Worm (Caenorhabditis elegans) whole organism, mixed stage, embryonic: ENCODE results near the gene rbm-25.

Experiments
- blmp-1 ChIP-seq: fragments of 150-350 bp; optimal IDR thresholded peaks from 2 replicates; lab custom pipeline; 2014; ENCODE audit warnings: missing biosample characterization, missing genetic modification characterization
- ceh-39 ChIP-seq: fragments of 150-350 bp; optimal IDR thresholded peaks from 2 replicates; lab custom pipeline; 2014; ENCODE audit warnings: missing biosample characterization, missing genetic modification characterization
- ces-1 ChIP-seq: fragments of 150-350 bp; optimal IDR thresholded peaks from 2 replicates; lab custom pipeline; 2014; ENCODE audit warnings: missing biosample characterization, missing genetic modification reagents, missing genetic modification characterization
- cnd-1 ChIP-seq: fragments of 200-800 bp; sonication (Bioruptor generic); optimal IDR thresholded peaks from 2 replicates; lab custom pipeline; 2018; ENCODE audit warnings: mild to moderate bottlenecking, missing genetic modification characterization, missing compliant biosample characterization
- hlh-1 ChIP-seq: fragments of 150-350 bp; optimal IDR thresholded peaks from 2 replicates; lab custom pipeline; 2014; ENCODE audit warnings: missing biosample characterization, missing genetic modification reagents, missing genetic modification characterization
- nhr-2 ChIP-seq: fragments of 150-350 bp; optimal IDR thresholded peaks from 2 replicates; lab custom pipeline; 2014; ENCODE audit warnings: missing biosample characterization, missing genetic modification characterization
- nhr-76 ChIP-seq: sonication (generic microtip); optimal IDR thresholded peaks from 2 replicates; lab custom pipeline; 2017; ENCODE audit warnings: missing biosample characterization, missing genetic modification characterization
- sem-2 ChIP-seq: fragments of 200-800 bp; sonication (Bioruptor generic); optimal IDR thresholded peaks from 2 replicates; lab custom pipeline; 2018; ENCODE audit warnings: mild to moderate bottlenecking, missing genetic modification characterization, missing compliant biosample characterization

rbm-25 gene

DNA sequence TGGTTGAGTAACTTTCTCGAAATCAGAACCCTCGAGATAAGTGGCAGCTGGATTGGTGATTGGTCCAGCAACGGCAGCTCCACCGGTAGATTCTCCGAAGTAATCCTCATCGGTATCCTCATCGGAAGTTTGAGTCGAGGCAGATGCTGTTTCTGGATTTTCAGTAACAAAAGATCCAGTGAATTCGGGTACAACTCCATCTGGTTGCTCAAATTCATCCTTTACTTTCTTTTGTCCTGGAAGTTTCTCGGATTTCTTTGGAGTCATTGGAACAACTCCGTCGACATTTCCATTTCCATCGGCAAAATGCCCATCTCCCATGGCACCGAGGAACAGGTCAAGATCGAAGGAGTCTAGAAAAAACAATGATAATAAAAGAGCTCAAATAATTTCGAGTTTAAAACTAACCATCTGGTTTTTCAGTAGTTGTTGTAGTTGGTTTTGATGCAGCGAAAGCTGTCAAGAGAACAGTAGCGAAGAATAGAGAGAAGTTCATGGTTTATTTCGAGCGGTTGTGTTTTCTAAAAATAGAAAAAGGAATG is 54.7 kb downstream of the rbm-25 start, which contains the start of gene F45D3.4:
F45D3.4 (minus strand) TSS at position 521 of the 542 bp plus-strand sequence.
- no peak for TF ChIP-seq ces-1 (GFP tag; lab: Kevin White, UChicago)
- TF ChIP-seq blmp-1 (tag; lab: Kevin White, UChicago) = no peak
- TF ChIP-seq sem-2 (GFP tag; lab: Kevin White, UChicago) = no peak
- no peak for TF ChIP-seq nhr-2
- no peak for TF ChIP-seq hlh-1 (tag; lab: Kevin White, UChicago)
- TF ChIP-seq ceh-39 (tag; lab: Kevin White, UChicago) = no peak
- no peak for TF ChIP-seq nhr-76 (tag; lab: Kevin White, UChicago)
- no peak for TF ChIP-seq cnd-1 (tag; lab: Kevin White, UChicago)
